Fruit fly (Drosophila melanogaster) whole organism, prepupa: ENCODE measurements around the gene CG5910.

ENCODE experiments used
- Blimp-1 ChIP-seq: fragments of 200-800 bp; sonication (Bioruptor generic); optimal IDR thresholded peaks from 3 replicates; lab custom pipeline; 2017; ENCODE audit warnings: missing biosample characterization, missing genetic modification characterization, mild to moderate bottlenecking, moderate library complexity, missing genetic modification reagents
- CG10631 ChIP-seq: fragments of 200-800 bp; sonication (Bioruptor generic); optimal IDR thresholded peaks from 2 replicates; lab custom pipeline; 2016; ENCODE audit warnings: missing biosample characterization, missing genetic modification characterization
- CG10669 ChIP-seq: fragments of 200-800 bp; sonication (Bioruptor generic); optimal IDR thresholded peaks from 3 replicates; lab custom pipeline; 2018; ENCODE audit warnings: missing biosample characterization, mild to moderate bottlenecking, missing genetic modification characterization, moderate library complexity
- CG11294 ChIP-seq: fragments of 200-800 bp; sonication (Bioruptor generic); IDR thresholded peaks from 2 replicates; pipeline ENCODE4 v1.3.6; 2022; ENCODE audit warnings: missing biosample characterization, missing genetic modification characterization
- CG11762 ChIP-seq: fragments of 200-800 bp; sonication (Bioruptor generic); optimal IDR thresholded peaks from 3 replicates; lab custom pipeline; 2016; ENCODE audit warnings: missing biosample characterization, missing genetic modification characterization; ENCODE audit not compliant: insufficient read depth
- CG11902 ChIP-seq: fragments of 200-800 bp; sonication (Bioruptor generic); optimal IDR thresholded peaks from 3 replicates; lab custom pipeline; 2016; ENCODE audit warnings: missing biosample characterization, missing genetic modification characterization
- CG15336 ChIP-seq: fragments of 200-800 bp; sonication (Bioruptor generic); IDR thresholded peaks from 2 replicates; pipeline ENCODE4 v1.3.6; 2022; ENCODE audit warnings: missing biosample characterization, missing genetic modification characterization
- CG1621 ChIP-seq: fragments of 200-800 bp; sonication (Bioruptor generic); optimal IDR thresholded peaks from 3 replicates; lab custom pipeline; 2018; ENCODE audit warnings: missing biosample characterization, mild to moderate bottlenecking, missing genetic modification characterization
- CG16779 ChIP-seq: fragments of 200-800 bp; sonication (Bioruptor generic); optimal IDR thresholded peaks from 3 replicates; lab custom pipeline; 2017; ENCODE audit warnings: missing biosample characterization, mild to moderate bottlenecking, missing genetic modification characterization
- CG3032 ChIP-seq: fragments of 200-800 bp; optimal IDR thresholded peaks from 2 replicates; lab custom pipeline; 2019; ENCODE audit warnings: missing biosample characterization, mild to moderate bottlenecking, missing genetic modification characterization, moderate library complexity
- CG34406 ChIP-seq: fragments of 200-800 bp; sonication (Bioruptor generic); optimal IDR thresholded peaks from 3 replicates; lab custom pipeline; 2016; ENCODE audit warnings: missing biosample characterization, missing genetic modification characterization
- CG4318 ChIP-seq: fragments of 200-800 bp; sonication (Bioruptor generic); optimal IDR thresholded peaks from 3 replicates; lab custom pipeline; 2017; ENCODE audit warnings: missing biosample characterization, mild to moderate bottlenecking, missing genetic modification characterization
- CG6792 ChIP-seq: fragments of 200-800 bp; sonication (Bioruptor generic); optimal IDR thresholded peaks from 3 replicates; lab custom pipeline; 2016; ENCODE audit warnings: missing biosample characterization, missing genetic modification characterization
- CG6808 ChIP-seq: fragments of 200-800 bp; sonication (Bioruptor generic); optimal IDR thresholded peaks from 3 replicates; lab custom pipeline; 2017; ENCODE audit warnings: missing biosample characterization, missing genetic modification characterization, mild to moderate bottlenecking, moderate library complexity, missing genetic modification reagents
- CG6854 ChIP-seq: fragments of 200-800 bp; sonication (Bioruptor generic); optimal IDR thresholded peaks from 2 replicates; lab custom pipeline; 2017; ENCODE audit warnings: missing biosample characterization, mild to moderate bottlenecking, missing genetic modification characterization
- CG7368 ChIP-seq: fragments of 200-800 bp; sonication (Bioruptor generic); optimal IDR thresholded peaks from 3 replicates; lab custom pipeline; 2016; ENCODE audit warnings: missing biosample characterization, missing genetic modification characterization
- CG8119 ChIP-seq: fragments of 200-800 bp; sonication (Bioruptor generic); IDR thresholded peaks from 3 replicates; pipeline ENCODE4 v1.3.6; 2022; ENCODE audit warnings: missing biosample characterization, missing genetic modification characterization
- CG8632 ChIP-seq: fragments of 200-800 bp; sonication (Bioruptor generic); optimal IDR thresholded peaks from 3 replicates; lab custom pipeline; 2016; ENCODE audit warnings: missing biosample characterization, missing genetic modification characterization
- CG9139 ChIP-seq: fragments of 200-800 bp; sonication (Bioruptor generic); optimal IDR thresholded peaks from 3 replicates; lab custom pipeline; 2017; ENCODE audit warnings: missing biosample characterization, mild to moderate bottlenecking, missing genetic modification characterization
- Eip78C ChIP-seq: fragments of 200-800 bp; sonication (Bioruptor generic); peaks from one replicate; lab custom pipeline; 2016; ENCODE audit warnings: missing biosample characterization, missing genetic modification characterization
- Ets21C ChIP-seq: fragments of 200-800 bp; sonication (Bioruptor generic); optimal IDR thresholded peaks from 3 replicates; lab custom pipeline; 2016; ENCODE audit warnings: missing biosample characterization, missing genetic modification characterization
- Ets96B ChIP-seq: fragments of 200-800 bp; optimal IDR thresholded peaks from 2 replicates; lab custom pipeline; 2019; ENCODE audit warnings: missing biosample characterization, mild to moderate bottlenecking, missing genetic modification characterization, moderate library complexity
- Gug ChIP-seq: fragments of 200-800 bp; sonication (Bioruptor generic); IDR thresholded peaks from 2 replicates; pipeline ENCODE4 v1.3.6; 2022; ENCODE audit warnings: missing biosample characterization, missing genetic modification characterization
- Hr38 ChIP-seq: sonication (Bioruptor generic); optimal IDR thresholded peaks from 2 replicates; lab custom pipeline; 2016; ENCODE audit warnings: missing biosample characterization, missing genetic modification characterization
- Lpt ChIP-seq: fragments of 200-800 bp; sonication (Bioruptor generic); optimal IDR thresholded peaks from 3 replicates; lab custom pipeline; 2016; ENCODE audit warnings: missing biosample characterization, missing genetic modification characterization
- Met ChIP-seq: fragments of 200-800 bp; sonication (Bioruptor generic); optimal IDR thresholded peaks from 3 replicates; lab custom pipeline; 2016; ENCODE audit warnings: missing biosample characterization, missing genetic modification characterization
- Sox102F ChIP-seq: fragments of 200-800 bp; sonication (Bioruptor generic); optimal IDR thresholded peaks from 2 replicates; lab custom pipeline; 2016; ENCODE audit warnings: missing biosample characterization, mild to moderate bottlenecking, missing genetic modification characterization
- Sox14 ChIP-seq: fragments of 200-800 bp; sonication (Bioruptor generic); optimal IDR thresholded peaks from 3 replicates; lab custom pipeline; 2016; ENCODE audit warnings: missing biosample characterization, missing genetic modification characterization
- achi ChIP-seq: fragments of 200-800 bp; sonication (Bioruptor generic); optimal IDR thresholded peaks from 3 replicates; lab custom pipeline; 2016; ENCODE audit warnings: missing biosample characterization, missing genetic modification characterization
- acj6 ChIP-seq: fragments of 200-800 bp; sonication (Bioruptor generic); optimal IDR thresholded peaks from 3 replicates; lab custom pipeline; 2016; ENCODE audit warnings: missing biosample characterization, missing genetic modification characterization
- dsx ChIP-seq: fragments of 200-800 bp; optimal IDR thresholded peaks from 3 replicates; lab custom pipeline; 2019; ENCODE audit warnings: missing biosample characterization, mild to moderate bottlenecking, missing genetic modification characterization, moderate library complexity; ENCODE audit not compliant: poor library complexity, severe bottlenecking
- eg ChIP-seq: fragments of 200-800 bp; sonication (Bioruptor generic); IDR thresholded peaks from 3 replicates; pipeline ENCODE4 v1.3.6; 2022; ENCODE audit warnings: missing biosample characterization, missing genetic modification characterization
- esn ChIP-seq: fragments of 200-800 bp; sonication (Bioruptor generic); optimal IDR thresholded peaks from 2 replicates; lab custom pipeline; 2016; ENCODE audit warnings: missing biosample characterization, mild to moderate bottlenecking, missing genetic modification characterization, moderate library complexity
- fd59A ChIP-seq: fragments of 200-800 bp; sonication (Bioruptor generic); optimal IDR thresholded peaks from 2 replicates; lab custom pipeline; 2017; ENCODE audit warnings: missing biosample characterization, mild to moderate bottlenecking, missing genetic modification characterization, missing genetic modification reagents
- fd85E ChIP-seq: fragments of 200-800 bp; sonication (Bioruptor generic); optimal IDR thresholded peaks from 3 replicates; lab custom pipeline; 2016; ENCODE audit warnings: missing biosample characterization, missing genetic modification characterization
- lz ChIP-seq: fragments of 200-800 bp; sonication (Bioruptor generic); optimal IDR thresholded peaks from 3 replicates; lab custom pipeline; 2016; ENCODE audit warnings: missing biosample characterization, missing genetic modification characterization
- pdm3 ChIP-seq: fragments of 200-800 bp; sonication (Bioruptor generic); optimal IDR thresholded peaks from 3 replicates; lab custom pipeline; 2016; ENCODE audit warnings: missing biosample characterization, missing genetic modification characterization
- salr ChIP-seq, 2 experiments: fragments of 200-800 bp; sonication (Bioruptor generic); optimal IDR thresholded peaks; 3 replicates each; lab custom pipeline; 2016 to 2018; ENCODE audit warnings: missing biosample characterization in 2 of 2, missing genetic modification characterization in 2 of 2, mild to moderate bottlenecking in 1 of 2
- ss ChIP-seq, 2 experiments: fragments of 200-800 bp; sonication (Bioruptor generic); optimal IDR thresholded peaks; 2 replicates in 1 of 2; 3 replicates in 1 of 2; lab custom pipeline; 2017 to 2018; ENCODE audit warnings: mild to moderate bottlenecking in 2 of 2, missing biosample characterization in 2 of 2, missing genetic modification characterization in 2 of 2, moderate library complexity in 1 of 2
- svp ChIP-seq: fragments of 200-800 bp; sonication (Bioruptor generic); peaks from one replicate; lab custom pipeline; 2016; ENCODE audit warnings: missing biosample characterization, missing genetic modification characterization
- topi ChIP-seq: fragments of 200-800 bp; sonication (Bioruptor generic); optimal IDR thresholded peaks from 3 replicates; lab custom pipeline; 2016; ENCODE audit warnings: missing biosample characterization, missing genetic modification characterization

CG5910 gene

dm6 chr3L:20452813-20453682 lies 10.8 kb downstream of the CG5910 start, which contains the start of gene CG5199 (continued):
- TF ChIP-seq salr (GFP tag; optimal IDR thresholded peaks at IDR 0.05; lab: Kevin White, UChicago), result peak in 1 of 2 experiments; percentile 30
- TF ChIP-seq lz (GFP tag; lab: Kevin White, UChicago), result peak; percentile 62
- no peak for TF ChIP-seq Met (GFP tag; lab: Kevin White, UChicago)
- TF ChIP-seq svp, result peak; percentile 84
- peak; percentile 1 for TF ChIP-seq Sox102F (GFP tag; lab: Kevin White, UChicago)
- peak; percentile 11 for TF ChIP-seq Blimp-1 (GFP tag; lab: Kevin White, UChicago)
- 0 out of 2 replicates have a peak, but pooled peaks have one; percentile 21 for TF ChIP-seq CG15336 (GFP tag; lab: Robert Waterston, UW)
- TF ChIP-seq CG8632, result peak; percentile 33
- TF ChIP-seq fd85E (GFP tag; lab: Kevin White, UChicago), result no peak
- no peak for TF ChIP-seq CG8119 (GFP tag; lab: Robert Waterston, UW)
- TF ChIP-seq CG34406, result peak; percentile 52
- no peak for TF ChIP-seq CG6854 (GFP tag; lab: Kevin White, UChicago)
- peak; percentile 65 for TF ChIP-seq Gug (GFP tag; lab: Robert Waterston, UW)
- TF ChIP-seq acj6 (GFP tag; lab: Kevin White, UChicago), result peak; percentile 58
- peak; percentile 48 for TF ChIP-seq CG6792
- no peak for TF ChIP-seq CG1621 (tag; lab: Kevin White, UChicago)
- TF ChIP-seq topi, result peak; percentile 37
- TF ChIP-seq dsx (GFP tag; lab: Kevin White, UChicago), result no peak
- TF ChIP-seq fd59A, result no peak
- TF ChIP-seq Hr38 (GFP tag; lab: Kevin White, UChicago), result no peak

dm6 chr3L:20460383-20460782 lies 18.2 kb downstream of the CG5910 start, which contains the start of gene mag:
TSS of gene mag (plus strand) at chr3L:20460683.
- TF ChIP-seq achi (GFP tag; lab: Kevin White, UChicago) (no peak), CG6808 (GFP tag; lab: Kevin White, UChicago) (no peak), dsx (GFP tag; lab: Kevin White, UChicago) (no peak), CG10669 (GFP tag; lab: Kevin White, UChicago) (no peak), CG16779 (tag; lab: Kevin White, UChicago) (no peak), Ets96B (tag; lab: Kevin White, UChicago) (no peak), CG11294 (no peak), Gug (GFP tag; lab: Robert Waterston, UW) (no peak)

dm6 chr3L:20462391-20462790 lies 20.2 kb downstream of the CG5910 start:
- TF ChIP-seq CG6792, result no peak
- no peak for TF ChIP-seq CG3032
- TF ChIP-seq CG6854 (GFP tag; lab: Kevin White, UChicago), result no peak
- TF ChIP-seq eg (GFP tag; lab: Robert Waterston, UW), result no peak
- no peak for TF ChIP-seq CG7368 (GFP tag; lab: Kevin White, UChicago)
- TF ChIP-seq Ets21C (GFP tag; lab: Kevin White, UChicago), result no peak
- TF ChIP-seq dsx (GFP tag; lab: Kevin White, UChicago), result no peak
- no peak for TF ChIP-seq CG9139 (GFP tag; lab: Kevin White, UChicago)
- no peak for TF ChIP-seq CG4318 (GFP tag; lab: Kevin White, UChicago)
- TF ChIP-seq Eip78C (GFP tag; lab: Kevin White, UChicago), result no peak
- no peak for TF ChIP-seq pdm3

dm6 chr3L:20464677-20465076 lies 22.5 kb downstream of the CG5910 start, which contains the start of gene atk:
TSS of gene atk (minus strand) at chr3L:20464862.
- TF ChIP-seq CG6792, result no peak
- no peak for TF ChIP-seq CG16779 (tag; lab: Kevin White, UChicago)
- no peak for TF ChIP-seq CG4318 (GFP tag; lab: Kevin White, UChicago)
- TF ChIP-seq CG11902 (GFP tag; lab: Kevin White, UChicago), result no peak
- no peak for TF ChIP-seq Ets96B (tag; lab: Kevin White, UChicago)
- TF ChIP-seq Sox102F (GFP tag; lab: Kevin White, UChicago), result no peak
- no peak for TF ChIP-seq CG7368 (GFP tag; lab: Kevin White, UChicago)
- no peak for TF ChIP-seq Sox14
- no peak for TF ChIP-seq Lpt
- no peak for TF ChIP-seq esn (GFP tag; lab: Kevin White, UChicago)
- no peak for TF ChIP-seq CG6854 (GFP tag; lab: Kevin White, UChicago)
- TF ChIP-seq Met (GFP tag; lab: Kevin White, UChicago), result no peak
- TF ChIP-seq ss (GFP tag; optimal IDR thresholded peaks at IDR 0.05; lab: Kevin White, UChicago), result no peak
- no peak for TF ChIP-seq CG10631 (GFP tag; lab: Kevin White, UChicago)
- TF ChIP-seq CG11762 (GFP tag; lab: Kevin White, UChicago), result no peak
- no peak for TF ChIP-seq topi
